Worm (Caenorhabditis elegans) whole organism, L4 larva: Measurements from ENCODE around the gene F31F4.11.
"Not testable (repeated sequence)": the region's sequence is repeated elsewhere in the genome, so short reads cannot be mapped to it uniquely, and the experiment has no call there.

ENCODE experiments used
- T20F7.1 ChIP-seq: fragments of 200-800 bp; sonication (Bioruptor generic); optimal IDR thresholded peaks from 2 replicates; lab custom pipeline; 2018; ENCODE audit warnings: mild to moderate bottlenecking, missing genetic modification characterization, missing compliant biosample characterization
- lsy-2 ChIP-seq, 2 experiments: fragments of 150-350 bp in 1 of 2; sonication (generic microtip) in 1 of 2; optimal IDR thresholded peaks; 2 replicates each; lab custom pipeline; 2014 to 2017; ENCODE audit warnings: missing biosample characterization in 2 of 2, missing genetic modification characterization in 2 of 2
- mep-1 ChIP-seq: fragments of 150-350 bp; sonication (generic microtip); optimal IDR thresholded peaks from 3 replicates; lab custom pipeline; 2014; ENCODE audit warnings: missing biosample characterization, missing genetic modification characterization
- nhr-25 ChIP-seq: sonication (generic microtip); optimal IDR thresholded peaks from 2 replicates; lab custom pipeline; 2017; ENCODE audit warnings: missing genetic modification characterization, mild to moderate bottlenecking, missing compliant biosample characterization, antibody characterized with exemption, moderate library complexity, borderline replicate concordance; ENCODE audit not compliant: insufficient read depth
- pha-4 ChIP-seq, 2 experiments: fragments of 150-350 bp in 1 of 2; fragments of 200-800 bp in 1 of 2; sonication (Bioruptor generic) in 1 of 2; IDR thresholded peaks in 1 of 2; optimal IDR thresholded peaks in 1 of 2; 2 replicates each; pipeline versions ENCODE4 v1.3.6 to Lab custom; 2014 to 2022; ENCODE audit warnings: missing genetic modification characterization in 2 of 2, missing genetic modification reagents in 2 of 2, missing biosample characterization in 1 of 2, missing compliant biosample characterization in 1 of 2
- snpc-1.2 ChIP-seq: fragments of 200-800 bp; sonication (Bioruptor generic); IDR thresholded peaks from 2 replicates; pipeline ENCODE4 v1.3.6; 2022; ENCODE audit warnings: missing genetic modification reagents, missing genetic modification characterization, missing compliant biosample characterization
- zip-11 ChIP-seq: fragments of 200-800 bp; sonication (Bioruptor generic); IDR thresholded peaks from 2 replicates; pipeline ENCODE4 v1.3.6; 2022; ENCODE audit warnings: missing genetic modification characterization, missing compliant biosample characterization

DNA sequence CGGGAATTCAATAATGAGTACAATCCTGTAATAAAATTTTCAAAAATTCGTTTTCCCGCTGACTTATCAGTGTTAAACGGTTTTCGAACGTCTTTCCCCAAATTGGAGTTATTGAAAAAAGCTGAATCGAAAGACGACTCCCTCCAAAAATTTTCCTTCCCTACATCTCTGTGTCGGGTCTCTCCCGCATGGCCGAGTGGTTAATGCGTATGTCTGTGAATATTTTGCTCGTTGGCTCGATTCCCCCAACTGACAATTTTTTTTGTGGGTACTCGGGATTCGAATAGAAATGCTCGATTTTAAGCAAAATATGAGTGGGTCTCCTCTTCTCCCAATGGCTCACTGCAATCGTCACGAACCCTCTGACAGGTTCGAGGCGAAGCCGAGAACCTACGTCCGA lies 42.2 kb upstream of the F31F4.11 start:
- TF ChIP-seq pha-4 (GFP tag; IDR thresholded peaks at IDR 0.05; lab: Robert Waterston, UW) = peak; percentile 51; the same call in 1 of the 2 replicates
- TF ChIP-seq pha-4 (tag; optimal IDR thresholded peaks at IDR 0.05; lab: Kevin White, UChicago); T20F7.1; nhr-25 (tag; lab: Kevin White, UChicago); zip-11 (GFP tag; lab: Robert Waterston, UW); mep-1; snpc-1.2 (GFP tag; lab: Robert Waterston, UW); lsy-2 (tag; optimal IDR thresholded peaks at IDR 0.05; lab: Kevin White, UChicago): not testable (repeated sequence)
